Worm (Caenorhabditis elegans) whole organism, early embryonic: ENCODE measurements around the gene C30F2.4.

Experiments used
- B0310.2 ChIP-seq: sonication (generic microtip); optimal IDR thresholded peaks from 2 replicates; lab custom pipeline; 2016; ENCODE audit warnings: mild to moderate bottlenecking, missing genetic modification characterization, missing compliant biosample characterization
- F13C5.2 ChIP-seq: sonication (generic microtip); optimal IDR thresholded peaks from 2 replicates; lab custom pipeline; 2017; ENCODE audit warnings: mild to moderate bottlenecking, missing genetic modification characterization, inconsistent platforms, missing compliant biosample characterization
- aly-1 ChIP-seq: sonication (generic microtip); optimal IDR thresholded peaks from 2 replicates; lab custom pipeline; 2016; ENCODE audit warnings: missing genetic modification characterization, missing compliant biosample characterization
- ama-1 ChIP-seq: fragments of 150-350 bp; optimal IDR thresholded peaks from 2 replicates; lab custom pipeline; 2014
- ceh-13 ChIP-seq: fragments of 200-800 bp; sonication (Bioruptor generic); optimal IDR thresholded peaks from 2 replicates; lab custom pipeline; 2018; ENCODE audit warnings: mild to moderate bottlenecking, missing genetic modification characterization, missing compliant biosample characterization
- ceh-36 ChIP-seq: sonication (generic microtip); optimal IDR thresholded peaks from 2 replicates; lab custom pipeline; 2016; ENCODE audit warnings: missing genetic modification characterization, inconsistent platforms, missing compliant biosample characterization
- ets-7 ChIP-seq: sonication (generic microtip); optimal IDR thresholded peaks from 2 replicates; lab custom pipeline; 2016; ENCODE audit warnings: missing genotype, missing genetic modification characterization, missing compliant biosample characterization
- flt-1 ChIP-seq: fragments of 200-800 bp; sonication (Bioruptor generic); IDR thresholded peaks from 2 replicates; pipeline ENCODE4 v1.3.6; 2022; ENCODE audit warnings: missing genetic modification characterization, missing compliant biosample characterization
- hmbx-1 ChIP-seq: sonication (generic microtip); optimal IDR thresholded peaks from 2 replicates; lab custom pipeline; 2016; ENCODE audit warnings: mild to moderate bottlenecking, missing genetic modification characterization, missing compliant biosample characterization
- hmg-4 ChIP-seq: fragments of 200-800 bp; sonication (Bioruptor generic); optimal IDR thresholded peaks from 2 replicates; lab custom pipeline; 2018; ENCODE audit warnings: mild to moderate bottlenecking, missing genetic modification characterization, missing compliant biosample characterization
- hnd-1 ChIP-seq: sonication (generic microtip); optimal IDR thresholded peaks from 2 replicates; lab custom pipeline; 2016; ENCODE audit warnings: missing genetic modification characterization, missing compliant biosample characterization
- pes-1 ChIP-seq: fragments of 200-800 bp; sonication (Bioruptor generic); IDR thresholded peaks from 2 replicates; pipeline ENCODE4 v1.3.6; 2022; ENCODE audit warnings: missing genetic modification reagents, missing genetic modification characterization, missing compliant biosample characterization
- scrt-1 ChIP-seq: fragments of 200-800 bp; sonication (Bioruptor generic); IDR thresholded peaks from 2 replicates; pipeline ENCODE4 v1.3.6; 2022; ENCODE audit warnings: missing genetic modification characterization, missing compliant biosample characterization
- sea-1 ChIP-seq: fragments of 200-800 bp; sonication (Bioruptor generic); conservative IDR thresholded peaks from 2 replicates; pipeline ENCODE4 v1.3.6; 2022; ENCODE audit warnings: missing genetic modification characterization, missing compliant biosample characterization
- tbx-11 ChIP-seq: fragments of 200-800 bp; sonication (Bioruptor generic); IDR thresholded peaks from 2 replicates; pipeline ENCODE4 v1.3.6; 2022; ENCODE audit warnings: missing genetic modification characterization, missing compliant biosample characterization
- tbx-37 ChIP-seq: fragments of 200-800 bp; sonication (Bioruptor generic); conservative IDR thresholded peaks from 2 replicates; pipeline ENCODE4 v1.3.6; 2022; ENCODE audit warnings: missing genetic modification reagents, missing genetic modification characterization, missing compliant biosample characterization
- tra-4 ChIP-seq: sonication (generic microtip); optimal IDR thresholded peaks from 2 replicates; lab custom pipeline; 2017; ENCODE audit warnings: missing genetic modification characterization, missing compliant biosample characterization

C30F2.4 gene

DNA sequence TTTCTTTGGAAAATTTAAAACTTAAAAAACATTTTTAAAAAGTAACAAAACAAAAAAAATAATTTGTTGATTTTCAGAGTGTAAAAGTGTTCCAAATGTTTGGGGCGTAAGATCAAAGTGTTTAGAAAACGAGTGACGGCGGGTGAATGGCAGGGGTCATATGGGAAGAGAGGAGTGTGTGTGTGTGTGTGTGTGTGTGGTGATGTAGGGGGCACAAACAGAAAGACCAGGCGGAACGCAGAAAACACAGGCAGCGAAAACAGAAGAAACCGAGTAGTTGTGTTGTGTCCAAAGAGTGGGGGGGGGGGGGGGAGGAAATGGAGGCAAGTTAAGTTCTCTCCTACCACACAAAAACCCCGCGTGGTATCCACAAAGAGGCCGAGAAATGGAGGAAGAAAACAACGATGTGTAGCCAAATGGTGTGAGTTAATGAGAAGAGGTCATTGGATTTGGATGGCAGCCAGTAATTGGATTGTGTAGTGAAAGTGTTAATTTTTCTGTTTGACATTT, 36.1 kb downstream of the C30F2.4 start, which contains the start of gene B0395.3:
TSS of gene B0395.3 (minus strand) at position 51 of the 510 bp plus-strand sequence.
- TF ChIP-seq aly-1 (tag; lab: Kevin White, UChicago), result peak; percentile 2
- TF ChIP-seq tra-4 (tag; lab: Kevin White, UChicago), result no peak
- TF ChIP-seq tbx-11 (GFP tag; lab: Robert Waterston, UW), result no peak
- TF ChIP-seq F13C5.2 (tag; lab: Kevin White, UChicago), result peak; percentile 15
- no peak for TF ChIP-seq ama-1 (lab: Kevin White, UChicago)
- no peak for TF ChIP-seq hnd-1 (tag; lab: Kevin White, UChicago)
- no peak for TF ChIP-seq flt-1 (GFP tag; lab: Robert Waterston, UW)
- TF ChIP-seq pes-1 (GFP tag; lab: Robert Waterston, UW), result peak; percentile 42; the same call in 1 of the 2 replicates
- no peak for TF ChIP-seq hmbx-1
- TF ChIP-seq tbx-37 (GFP tag; lab: Robert Waterston, UW), result no peak
- 0 out of 2 replicates have a peak, but pooled peaks have one; percentile 22 for TF ChIP-seq sea-1 (GFP tag; lab: Robert Waterston, UW)
- TF ChIP-seq hmg-4 (GFP tag; lab: Kevin White, UChicago), result peak; percentile 84
- TF ChIP-seq scrt-1 (GFP tag; lab: Robert Waterston, UW), result no peak
- TF ChIP-seq ceh-36 (tag; lab: Kevin White, UChicago), result peak; percentile 36
- no peak for TF ChIP-seq B0310.2 (tag; lab: Kevin White, UChicago)
- no peak for TF ChIP-seq ets-7 (tag; lab: Kevin White, UChicago)
- no peak for TF ChIP-seq ceh-13 (GFP tag; lab: Kevin White, UChicago)

DNA sequence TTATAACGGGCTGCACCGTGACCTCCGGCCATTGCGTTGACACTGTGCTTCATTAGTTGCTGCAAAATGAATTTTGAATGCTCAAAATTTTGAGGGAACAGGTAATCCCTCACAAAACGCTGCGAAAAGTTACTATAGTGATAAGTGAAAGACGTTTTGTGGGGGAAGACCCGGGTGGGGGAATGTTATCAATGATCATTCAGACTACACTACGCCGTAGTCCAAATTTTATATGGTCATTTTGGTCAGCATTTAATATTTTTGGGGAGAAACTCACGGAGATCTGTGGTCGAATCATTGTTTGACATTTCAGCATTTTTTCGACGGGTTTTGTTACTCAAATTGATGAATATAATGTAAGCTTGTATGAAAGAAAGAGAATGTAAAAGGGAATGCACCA, 37.2 kb downstream of the C30F2.4 start:
- TF ChIP-seq ceh-13 (GFP tag; lab: Kevin White, UChicago), result no peak
- TF ChIP-seq B0310.2 (tag; lab: Kevin White, UChicago), result no peak
- TF ChIP-seq tra-4 (tag; lab: Kevin White, UChicago), result no peak
- no peak for TF ChIP-seq pes-1 (GFP tag; lab: Robert Waterston, UW)

DNA sequence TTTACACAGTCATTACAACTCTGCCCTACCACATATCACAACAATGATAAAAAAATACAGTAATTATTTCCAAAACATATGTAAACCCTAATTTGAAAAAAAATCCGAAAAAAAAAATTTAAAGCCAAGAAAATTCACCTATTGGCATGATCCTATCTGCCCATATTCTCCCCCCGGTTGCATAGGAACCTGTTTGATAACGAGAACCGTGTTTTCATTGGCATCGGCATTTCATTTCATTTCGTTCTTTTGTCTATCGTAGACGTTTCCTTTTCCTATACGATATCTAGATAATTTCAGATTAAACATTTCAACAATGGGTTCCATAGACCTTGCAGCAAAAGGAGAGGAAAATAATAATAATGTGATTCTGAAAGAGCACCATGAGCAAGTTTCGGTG, 45.9 kb downstream of the C30F2.4 start, which contains the start of gene mboa-1:
TSS of gene mboa-1 (plus strand) at position 301 of the 400 bp plus-strand sequence.
- TF ChIP-seq flt-1 (GFP tag; lab: Robert Waterston, UW), result no peak
- TF ChIP-seq hmg-4 (GFP tag; lab: Kevin White, UChicago), result no peak
- TF ChIP-seq aly-1 (tag; lab: Kevin White, UChicago), result no peak
- TF ChIP-seq ceh-36 (tag; lab: Kevin White, UChicago), result no peak
- no peak for TF ChIP-seq tra-4 (tag; lab: Kevin White, UChicago)

DNA sequence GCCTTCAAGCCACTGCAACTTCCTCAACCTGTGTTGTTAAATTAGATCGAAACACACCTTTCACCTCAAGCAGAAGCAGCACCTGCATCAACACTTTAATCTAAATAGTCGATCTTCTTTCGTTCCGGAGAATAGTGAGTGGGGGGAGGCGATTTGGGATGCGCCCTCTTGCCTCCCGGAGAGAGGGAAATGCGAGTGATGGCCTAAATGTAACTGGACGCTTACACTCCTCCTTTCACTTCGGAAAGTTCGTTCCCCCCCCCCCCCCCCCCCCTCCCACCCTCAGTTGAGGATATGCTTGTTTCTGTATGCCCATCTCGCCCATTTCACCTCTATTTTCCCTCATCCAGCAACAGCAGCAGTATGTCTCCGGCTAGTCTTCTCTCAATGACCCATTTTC, 47.4 kb downstream of the C30F2.4 start:
- TF ChIP-seq ceh-13 (GFP tag; lab: Kevin White, UChicago), result no peak
- TF ChIP-seq ets-7 (tag; lab: Kevin White, UChicago), result no peak
- no peak for TF ChIP-seq tbx-37 (GFP tag; lab: Robert Waterston, UW)
- TF ChIP-seq tra-4 (tag; lab: Kevin White, UChicago), result no peak
- no peak for TF ChIP-seq hmbx-1
- no peak for TF ChIP-seq aly-1 (tag; lab: Kevin White, UChicago)
- TF ChIP-seq ceh-36 (tag; lab: Kevin White, UChicago), result no peak
- no peak for TF ChIP-seq hnd-1 (tag; lab: Kevin White, UChicago)
- TF ChIP-seq scrt-1 (GFP tag; lab: Robert Waterston, UW), result no peak
- TF ChIP-seq sea-1 (GFP tag; lab: Robert Waterston, UW), result no peak
- TF ChIP-seq flt-1 (GFP tag; lab: Robert Waterston, UW), result no peak
